Fruit fly (Drosophila melanogaster): ENCODE measurements around the gene Rtc1.

The Rtc1 gene

DNA sequence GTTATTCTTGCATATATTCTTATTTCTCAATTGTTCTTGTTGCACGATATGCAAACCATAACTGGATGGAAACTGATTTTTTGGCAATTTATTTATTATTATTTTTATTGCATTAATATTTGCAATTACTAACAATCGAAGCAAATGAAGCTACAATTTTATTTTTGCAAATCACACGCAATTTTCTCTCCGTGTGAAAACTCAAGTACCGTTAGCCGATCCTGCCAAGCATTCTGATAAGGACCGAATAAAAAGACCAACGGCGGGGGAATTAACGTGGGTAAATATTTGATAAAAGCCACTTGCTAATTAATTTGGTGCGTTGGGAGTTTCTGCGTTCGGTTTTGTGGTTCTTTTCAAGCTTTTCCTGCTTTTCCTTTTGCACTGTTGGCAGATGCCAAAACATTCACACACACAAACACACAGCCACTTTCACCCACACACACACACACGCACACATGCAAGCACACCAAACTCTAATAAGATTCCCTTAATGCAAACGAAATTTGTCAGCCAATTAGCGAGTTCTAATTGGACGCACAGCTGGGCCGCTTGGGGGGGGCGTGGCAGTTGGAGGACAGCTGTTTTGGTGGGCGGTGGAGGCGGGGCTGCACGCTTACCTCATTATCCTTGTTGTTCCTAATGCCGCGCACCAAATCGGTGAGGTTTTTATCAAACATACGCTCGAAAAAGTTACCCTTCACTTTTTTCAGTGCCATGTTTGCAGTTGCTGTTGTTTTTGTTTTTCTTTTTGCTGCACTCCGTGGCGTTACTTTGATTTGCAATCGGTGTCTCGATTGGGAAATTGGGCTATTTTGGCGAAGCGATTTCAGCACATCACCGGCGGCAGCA is 21.4 kb upstream of the Rtc1 start:
- TF ChIP-seq Eip78C (GFP tag) (peak; percentile 57), Hr4 (GFP tag; optimal IDR thresholded peaks at IDR 0.05) (peak; percentile 29), CG6163 (GFP tag; IDR thresholded peaks at IDR 0.05) (peak; percentile 31; the same call in 1 of the 3 replicates), Sox102F (GFP tag; optimal IDR thresholded peaks at IDR 0.05) (no peak), salr (GFP tag; optimal IDR thresholded peaks at IDR 0.05) (peak in 1 of 2 experiments; percentile 12), achi (GFP tag; optimal IDR thresholded peaks at IDR 0.05) (peak; percentile 9), dac (GFP tag; optimal IDR thresholded peaks at IDR 0.05) (no peak), Blimp-1 (GFP tag; optimal IDR thresholded peaks at IDR 0.05) (peak; percentile 25), CG7368 (GFP tag; optimal IDR thresholded peaks at IDR 0.05) (no peak)

DNA sequence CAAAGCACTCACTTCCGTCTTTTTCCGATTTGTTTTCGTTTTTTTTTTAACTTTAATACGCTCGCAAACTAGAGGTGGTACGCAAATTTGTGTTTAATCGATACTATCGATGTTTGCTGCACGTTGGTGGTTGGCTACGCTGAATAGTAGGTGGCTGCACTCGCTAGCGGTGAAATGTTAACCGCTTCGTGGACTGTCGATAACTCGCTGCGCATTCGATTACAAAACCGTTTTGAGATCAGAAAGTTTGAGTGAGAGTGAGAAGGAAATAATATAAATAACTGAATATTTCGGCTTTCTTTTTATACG is 20.9 kb upstream of the Rtc1 start, which contains the start of gene g:
Gene g, minus strand, starts transcription at position 105 of the 309 bp plus-strand sequence.
- no peak for TF ChIP-seq CG11294 (GFP tag; IDR thresholded peaks at IDR 0.05)
- TF ChIP-seq Sox102F (GFP tag; optimal IDR thresholded peaks at IDR 0.05): no peak
- TF ChIP-seq CG15336 (GFP tag; IDR thresholded peaks at IDR 0.05): no peak
- TF ChIP-seq CG8119 (GFP tag; IDR thresholded peaks at IDR 0.05): no peak
- no peak for TF ChIP-seq Eip75B (GFP tag; optimal IDR thresholded peaks at IDR 0.05)
- TF ChIP-seq fkh (GFP tag; optimal IDR thresholded peaks at IDR 0.05): peak; percentile 36
- TF ChIP-seq Sox14 (GFP tag; optimal IDR thresholded peaks at IDR 0.05): peak; percentile 9
- TF ChIP-seq CG1621 (tag; optimal IDR thresholded peaks at IDR 0.05): peak; percentile 72
- TF ChIP-seq Eip78C (GFP tag): peak; percentile 35
- no peak for TF ChIP-seq Ets96B (tag; optimal IDR thresholded peaks at IDR 0.05)

DNA sequence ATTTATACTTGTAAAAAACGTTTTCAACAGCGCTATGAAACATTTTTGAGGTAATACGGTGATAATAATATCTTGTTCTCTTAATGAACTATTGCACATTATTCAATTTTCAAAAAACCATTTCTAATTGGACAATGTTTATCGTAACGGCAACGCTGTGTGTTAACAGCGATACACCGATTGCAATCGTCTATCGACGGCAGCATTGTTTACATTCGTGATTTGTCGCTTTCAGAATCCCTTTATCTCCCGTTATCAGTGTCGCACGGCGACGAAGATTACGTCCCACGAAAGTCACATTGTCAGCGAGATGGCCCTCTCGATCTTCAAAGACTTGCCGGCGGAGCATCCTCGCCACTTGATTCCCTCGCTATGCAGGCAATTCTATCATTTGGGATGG is 19.0 kb upstream of the Rtc1 start, which contains the start of gene CG11134:
Gene CG11134, plus strand, starts transcription at position 4 of the 400 bp plus-strand sequence.
- TF ChIP-seq fkh (GFP tag; optimal IDR thresholded peaks at IDR 0.05) (peak; percentile 75), CG4318 (GFP tag; optimal IDR thresholded peaks at IDR 0.05) (no peak)

DNA sequence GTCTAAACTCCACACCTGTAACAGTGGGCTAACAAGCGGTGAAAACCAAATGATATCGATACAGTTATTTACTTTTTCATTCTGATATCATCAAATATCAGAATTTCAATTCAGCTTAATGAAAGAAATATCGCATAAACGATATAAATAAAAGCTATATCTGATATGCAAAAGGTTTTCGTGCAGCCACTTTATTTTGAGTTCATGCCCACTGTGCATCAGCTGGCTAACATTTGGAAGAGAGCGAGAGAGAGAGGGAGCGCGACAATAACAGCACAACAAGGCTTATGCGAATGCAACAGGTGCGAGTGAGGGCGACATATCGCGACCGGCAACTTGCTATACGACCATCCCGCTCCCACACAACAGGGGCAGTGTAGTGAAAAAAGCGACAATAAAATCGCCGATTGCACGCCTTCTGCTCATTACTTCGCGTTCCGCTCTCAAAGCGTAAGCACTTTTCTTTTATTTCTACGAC is 17.5 kb upstream of the Rtc1 start, which contains the start of gene CG11151:
Gene CG11151, plus strand, starts transcription at position 334 of the 478 bp plus-strand sequence.
- TF ChIP-seq OdsH (GFP tag; optimal IDR thresholded peaks at IDR 0.05) (peak; percentile 97), CG3032 (tag; optimal IDR thresholded peaks at IDR 0.05) (peak; percentile 93), CG31627 (GFP tag; optimal IDR thresholded peaks at IDR 0.05) (peak; percentile 97), achi (GFP tag; optimal IDR thresholded peaks at IDR 0.05) (peak; percentile 96), Hr39 (GFP tag; optimal IDR thresholded peaks at IDR 0.05) (peak; percentile 97), CG6792 (GFP tag; optimal IDR thresholded peaks at IDR 0.05) (peak; percentile 97), CG34406 (GFP tag; optimal IDR thresholded peaks at IDR 0.05) (peak; percentile 96), CG1621 (tag; optimal IDR thresholded peaks at IDR 0.05) (peak; percentile 97), spab (GFP tag; optimal IDR thresholded peaks at IDR 0.05) (peak; percentile 91), CG4318 (GFP tag; optimal IDR thresholded peaks at IDR 0.05) (peak; percentile 95), net (GFP tag; optimal IDR thresholded peaks at IDR 0.05) (peak; percentile 97), CG8319 (GFP tag; optimal IDR thresholded peaks at IDR 0.05) (peak; percentile 92), pdm3 (GFP tag; optimal IDR thresholded peaks at IDR 0.05) (peak; percentile 98), Met (GFP tag; optimal IDR thresholded peaks at IDR 0.05) (peak; percentile 98), Hr4 (GFP tag; optimal IDR thresholded peaks at IDR 0.05) (peak; percentile 96), vri (GFP tag; optimal IDR thresholded peaks at IDR 0.05) (peak; percentile 96), Ets96B (tag; optimal IDR thresholded peaks at IDR 0.05) (peak; percentile 97), eg (GFP tag; IDR thresholded peaks at IDR 0.05) (peak; percentile 97), CG15336 (GFP tag; IDR thresholded peaks at IDR 0.05) (peak; percentile 98), cyc (GFP tag; optimal IDR thresholded peaks at IDR 0.05) (peak; percentile 95), ss (GFP tag; optimal IDR thresholded peaks at IDR 0.05) (peak; percentile 95 to 96), acj6 (GFP tag; optimal IDR thresholded peaks at IDR 0.05) (peak; percentile 96), CG8119 (GFP tag; IDR thresholded peaks at IDR 0.05) (peak; percentile 95), Eip75B (GFP tag; optimal IDR thresholded peaks at IDR 0.05) (peak; percentile 97), fd85E (GFP tag; optimal IDR thresholded peaks at IDR 0.05) (peak; percentile 89), Gug (GFP tag; IDR thresholded peaks at IDR 0.05) (peak; percentile 94), CG6808 (GFP tag; optimal IDR thresholded peaks at IDR 0.05) (peak; percentile 90), dac (GFP tag; optimal IDR thresholded peaks at IDR 0.05) (peak; percentile 94), CG3919 (GFP tag; optimal IDR thresholded peaks at IDR 0.05) (peak; percentile 95), Sox14 (GFP tag; optimal IDR thresholded peaks at IDR 0.05) (peak; percentile 98), Lpt (GFP tag; optimal IDR thresholded peaks at IDR 0.05) (peak; percentile 96), Eip78C (GFP tag) (peak; percentile 99), CG7368 (GFP tag; optimal IDR thresholded peaks at IDR 0.05) (peak; percentile 97), CG10631 (GFP tag; optimal IDR thresholded peaks at IDR 0.05) (peak; percentile 96), Smox (GFP tag; optimal IDR thresholded peaks at IDR 0.05) (peak; percentile 98), Eip93F (GFP tag; optimal IDR thresholded peaks at IDR 0.05) (peak; percentile 94)
